Worm (Caenorhabditis elegans) whole organism, early embryonic: Measurements from ENCODE around the gene H20J04.1.

ENCODE experiments used
- B0310.2 ChIP-seq: sonication (generic microtip); optimal IDR thresholded peaks from 2 replicates; lab custom pipeline; 2016; ENCODE audit warnings: mild to moderate bottlenecking, missing genetic modification characterization, missing compliant biosample characterization
- flt-1 ChIP-seq: fragments of 200-800 bp; sonication (Bioruptor generic); IDR thresholded peaks from 2 replicates; pipeline ENCODE4 v1.3.6; 2022; ENCODE audit warnings: missing genetic modification characterization, missing compliant biosample characterization
- hmg-4 ChIP-seq: fragments of 200-800 bp; sonication (Bioruptor generic); optimal IDR thresholded peaks from 2 replicates; lab custom pipeline; 2018; ENCODE audit warnings: mild to moderate bottlenecking, missing genetic modification characterization, missing compliant biosample characterization
- pes-1 ChIP-seq: fragments of 200-800 bp; sonication (Bioruptor generic); IDR thresholded peaks from 2 replicates; pipeline ENCODE4 v1.3.6; 2022; ENCODE audit warnings: missing genetic modification reagents, missing genetic modification characterization, missing compliant biosample characterization
- tbx-37 ChIP-seq: fragments of 200-800 bp; sonication (Bioruptor generic); conservative IDR thresholded peaks from 2 replicates; pipeline ENCODE4 v1.3.6; 2022; ENCODE audit warnings: missing genetic modification reagents, missing genetic modification characterization, missing compliant biosample characterization

DNA sequence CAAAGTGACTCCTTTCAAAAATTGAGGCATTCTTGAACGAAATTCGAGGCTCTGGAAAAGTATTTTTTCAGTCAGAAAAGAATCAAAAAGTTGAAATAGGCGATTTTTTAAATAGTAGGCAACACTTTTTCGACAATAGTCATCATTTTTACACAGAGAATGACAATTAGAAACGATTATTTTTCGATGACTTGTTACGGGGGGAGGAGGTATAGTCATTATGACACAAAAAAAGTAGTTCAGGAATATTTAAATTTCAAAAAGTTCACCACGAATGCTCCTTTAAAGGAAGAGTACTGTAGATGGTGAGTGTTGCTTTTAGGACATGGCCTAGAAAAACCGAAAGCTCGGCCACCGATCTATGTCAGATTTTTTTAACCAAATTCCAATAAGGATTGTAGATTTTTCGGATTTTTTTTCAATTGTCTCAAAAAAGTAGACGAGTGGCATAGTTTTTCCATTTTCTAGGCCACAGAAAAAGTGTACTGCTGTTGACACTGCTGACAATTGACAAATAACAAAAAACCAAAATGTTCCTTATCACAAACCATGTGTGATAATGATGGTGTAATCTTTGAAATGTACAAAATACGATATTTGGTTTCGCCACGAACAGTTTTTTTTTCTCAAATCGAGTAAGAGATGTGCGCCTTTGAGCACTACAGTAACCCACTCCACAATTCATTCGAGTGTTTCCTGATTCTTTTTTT is 48.3 kb upstream of the H20J04.1 start, which contains the start of gene Y52E8A.3:
- no peak for TF ChIP-seq B0310.2 (tag; lab: Kevin White, UChicago)
- no peak for TF ChIP-seq tbx-37 (GFP tag; lab: Robert Waterston, UW)
- TF ChIP-seq flt-1 (GFP tag; lab: Robert Waterston, UW) = no peak
- TF ChIP-seq pes-1 (GFP tag; lab: Robert Waterston, UW) = no peak
- no peak for TF ChIP-seq hmg-4 (GFP tag; lab: Kevin White, UChicago)
